Worm (Caenorhabditis elegans): ENCODE results near the gene nhr-34.

- TF ChIP-seq zip-4 (GFP tag; optimal IDR thresholded peaks at IDR 0.05) (no peak), nhr-76 (tag; optimal IDR thresholded peaks at IDR 0.05) (no peak), lin-39 (tag; optimal IDR thresholded peaks at IDR 0.05) (no peak), nhr-85 (tag) (no peak), sox-4 (tag; optimal IDR thresholded peaks at IDR 0.05) (no peak)
These were observed 38.8 kb upstream of the nhr-34 start for ce11 chrIV:9714264-9714663.
